Fruit fly (Drosophila melanogaster) whole organism, embryonic: ENCODE data around the gene Dora.

ENCODE experiments used
- B-H1 ChIP-seq: fragments of 200-800 bp; sonication (Bioruptor generic); IDR thresholded peaks from 3 replicates; pipeline ENCODE4 v1.3.6; 2022; ENCODE audit warnings: missing biosample characterization, missing genetic modification characterization
- CG10267 ChIP-seq: fragments of 200-800 bp; sonication (Bioruptor generic); optimal IDR thresholded peaks from 2 replicates; lab custom pipeline; 2018; ENCODE audit warnings: missing biosample characterization, mild to moderate bottlenecking, missing genetic modification characterization, moderate library complexity
- CG10979 ChIP-seq: fragments of 200-800 bp; sonication (Bioruptor generic); optimal IDR thresholded peaks from 2 replicates; lab custom pipeline; 2018; ENCODE audit warnings: missing biosample characterization, mild to moderate bottlenecking, missing genetic modification characterization, moderate library complexity
- CG11247 ChIP-seq: fragments of 200-800 bp; sonication (Bioruptor generic); IDR thresholded peaks from 2 replicates; pipeline ENCODE4 v1.3.6; 2022; ENCODE audit warnings: missing biosample characterization, missing genetic modification characterization
- CG13424 ChIP-seq: fragments of 200-800 bp; sonication (Bioruptor generic); optimal IDR thresholded peaks from 2 replicates; lab custom pipeline; 2019; ENCODE audit warnings: missing biosample characterization, mild to moderate bottlenecking, missing genetic modification characterization, moderate library complexity
- CG14667 ChIP-seq: fragments of 200-800 bp; sonication (Bioruptor generic); IDR thresholded peaks from 2 replicates; pipeline ENCODE4 v1.3.6; 2022; ENCODE audit warnings: missing biosample characterization, missing genetic modification characterization
- CG15011 ChIP-seq: fragments of 200-800 bp; sonication (Bioruptor generic); optimal IDR thresholded peaks from 3 replicates; lab custom pipeline; 2018; ENCODE audit warnings: missing biosample characterization, mild to moderate bottlenecking, missing genetic modification characterization
- CG15601 ChIP-seq: fragments of 200-800 bp; sonication (Bioruptor generic); optimal IDR thresholded peaks from 3 replicates; lab custom pipeline; 2019; ENCODE audit warnings: missing biosample characterization, mild to moderate bottlenecking, missing genetic modification characterization, moderate library complexity
- CG1792 ChIP-seq: fragments of 200-800 bp; sonication (Bioruptor generic); optimal IDR thresholded peaks from 2 replicates; lab custom pipeline; 2016; ENCODE audit warnings: missing biosample characterization, missing genetic modification characterization
- CG18262 ChIP-seq: fragments of 200-800 bp; optimal IDR thresholded peaks from 3 replicates; lab custom pipeline; 2019; ENCODE audit warnings: missing biosample characterization, mild to moderate bottlenecking, missing genetic modification characterization, moderate library complexity
- CG2712 ChIP-seq: fragments of 200-800 bp; optimal IDR thresholded peaks from 3 replicates; lab custom pipeline; 2019; ENCODE audit warnings: missing biosample characterization, mild to moderate bottlenecking, missing genetic modification characterization, moderate library complexity
- CG2875 ChIP-seq: fragments of 200-800 bp; sonication (Bioruptor generic); optimal IDR thresholded peaks from 2 replicates; lab custom pipeline; 2017; ENCODE audit warnings: missing biosample characterization, mild to moderate bottlenecking, missing genetic modification characterization, missing genetic modification reagents
- CG30020 ChIP-seq: fragments of 200-800 bp; optimal IDR thresholded peaks from 2 replicates; lab custom pipeline; 2019; ENCODE audit warnings: missing biosample characterization, mild to moderate bottlenecking, missing genetic modification characterization, moderate library complexity
- CG32767 ChIP-seq: fragments of 200-800 bp; sonication (Bioruptor generic); IDR thresholded peaks from 2 replicates; pipeline ENCODE4 v1.3.6; 2022; ENCODE audit warnings: missing biosample characterization, missing genetic modification characterization
- CG3838 ChIP-seq: fragments of 200-800 bp; sonication (Bioruptor generic); optimal IDR thresholded peaks from 3 replicates; lab custom pipeline; 2016; ENCODE audit warnings: missing biosample characterization, missing genetic modification characterization
- CG3995 ChIP-seq: fragments of 200-800 bp; sonication (Bioruptor generic); optimal IDR thresholded peaks from 3 replicates; lab custom pipeline; 2016; ENCODE audit warnings: missing biosample characterization, missing genetic modification characterization
- CG4282 ChIP-seq: fragments of 200-800 bp; sonication (Bioruptor generic); optimal IDR thresholded peaks from 2 replicates; lab custom pipeline; 2016; ENCODE audit warnings: missing biosample characterization, missing genetic modification characterization
- CG4730 ChIP-seq: fragments of 200-800 bp; sonication (Bioruptor generic); IDR thresholded peaks from 2 replicates; pipeline ENCODE4 v1.3.6; 2022; ENCODE audit warnings: missing biosample characterization, missing genetic modification characterization
- CG6254 ChIP-seq: fragments of 200-800 bp; sonication (Bioruptor generic); optimal IDR thresholded peaks from 3 replicates; lab custom pipeline; 2017; ENCODE audit warnings: mild to moderate bottlenecking, missing biosample characterization, missing genetic modification reagents, missing genetic modification characterization
- CG6791 ChIP-seq: fragments of 200-800 bp; sonication (Bioruptor generic); IDR thresholded peaks from 3 replicates; pipeline ENCODE4 v1.3.6; 2022; ENCODE audit warnings: missing biosample characterization, missing genetic modification characterization; ENCODE audit not compliant: partially characterized antibody
- CG6813 ChIP-seq: fragments of 200-800 bp; sonication (Bioruptor generic); optimal IDR thresholded peaks from 2 replicates; lab custom pipeline; 2017; ENCODE audit warnings: missing biosample characterization, missing genetic modification characterization, mild to moderate bottlenecking, moderate library complexity, missing genetic modification reagents
- CG6854 ChIP-seq: fragments of 200-800 bp; sonication (Bioruptor generic); optimal IDR thresholded peaks from 3 replicates; lab custom pipeline; 2017; ENCODE audit warnings: missing biosample characterization, mild to moderate bottlenecking, missing genetic modification characterization
- CG7928 ChIP-seq: fragments of 200-800 bp; sonication (Bioruptor generic); optimal IDR thresholded peaks from 2 replicates; lab custom pipeline; 2017; ENCODE audit warnings: missing biosample characterization, mild to moderate bottlenecking, missing genetic modification characterization
- CG9797 ChIP-seq: fragments of 200-800 bp; sonication (Bioruptor generic); optimal IDR thresholded peaks from 3 replicates; lab custom pipeline; 2018; ENCODE audit warnings: missing biosample characterization, mild to moderate bottlenecking, missing genetic modification characterization
- CG9932 ChIP-seq: fragments of 200-800 bp; sonication (Bioruptor generic); IDR thresholded peaks from 2 replicates; pipeline ENCODE4 v1.3.6; 2022; ENCODE audit warnings: missing biosample characterization, missing genetic modification characterization
- Ets97D ChIP-seq: fragments of 200-800 bp; sonication (Bioruptor generic); optimal IDR thresholded peaks from 3 replicates; lab custom pipeline; 2016; ENCODE audit warnings: missing biosample characterization, missing genetic modification characterization
- Fer2 ChIP-seq: fragments of 200-800 bp; sonication (Bioruptor generic); optimal IDR thresholded peaks from 2 replicates; lab custom pipeline; 2018; ENCODE audit warnings: missing biosample characterization, mild to moderate bottlenecking, missing genetic modification characterization, moderate library complexity
- Gug ChIP-seq: fragments of 200-800 bp; sonication (Bioruptor generic); IDR thresholded peaks from 4 replicates; pipeline ENCODE4 v1.3.6; 2022; ENCODE audit warnings: missing biosample characterization, missing genetic modification characterization
- Kr ChIP-seq: fragments of 200-800 bp; sonication (Bioruptor generic); optimal IDR thresholded peaks from 2 replicates; lab custom pipeline; 2017; ENCODE audit warnings: missing biosample characterization, mild to moderate bottlenecking, missing genetic modification characterization
- Med ChIP-seq: fragments of 200-800 bp; sonication (Bioruptor generic); peaks from one replicate; lab custom pipeline; 2016; ENCODE audit warnings: missing biosample characterization, missing genetic modification characterization, mild to moderate bottlenecking, inconsistent platforms, moderate library complexity
- Pdp1 ChIP-seq, 2 experiments: fragments of 200-800 bp; sonication (Bioruptor generic); optimal IDR thresholded peaks; 3 replicates each; lab custom pipeline; 2016; ENCODE audit warnings: missing biosample characterization in 2 of 2, missing genetic modification characterization in 2 of 2, mild to moderate bottlenecking in 1 of 2, moderate library complexity in 1 of 2
- Sox102F ChIP-seq: fragments of 200-800 bp; sonication (Bioruptor generic); optimal IDR thresholded peaks from 2 replicates; lab custom pipeline; 2018; ENCODE audit warnings: missing biosample characterization, mild to moderate bottlenecking, missing genetic modification characterization, moderate library complexity
- TFAM ChIP-seq: fragments of 200-800 bp; sonication (Bioruptor generic); optimal IDR thresholded peaks from 2 replicates; lab custom pipeline; 2017; ENCODE audit warnings: missing biosample characterization, missing genetic modification characterization, inconsistent platforms
- Tbp ChIP-seq: fragments of >200 bp; optimal IDR thresholded peaks from 2 replicates; lab custom pipeline; 2018; ENCODE audit warnings: missing biosample characterization, missing genetic modification characterization
- amos ChIP-seq: fragments of 200-800 bp; sonication (Bioruptor generic); IDR thresholded peaks from 2 replicates; pipeline ENCODE4 v1.3.6; 2022; ENCODE audit warnings: missing biosample characterization, missing genetic modification characterization; ENCODE audit not compliant: partially characterized antibody
- bab2 ChIP-seq: fragments of 200-800 bp; sonication (Bioruptor generic); optimal IDR thresholded peaks from 2 replicates; lab custom pipeline; 2016; ENCODE audit warnings: missing biosample characterization, missing genetic modification characterization
- cg ChIP-seq: fragments of 200-800 bp; sonication (Bioruptor generic); optimal IDR thresholded peaks from 3 replicates; lab custom pipeline; 2019; ENCODE audit warnings: missing biosample characterization, mild to moderate bottlenecking, missing genetic modification characterization, moderate library complexity
- da ChIP-seq: fragments of 200-800 bp; sonication (Bioruptor generic); optimal IDR thresholded peaks from 2 replicates; lab custom pipeline; 2016; ENCODE audit warnings: missing biosample characterization, missing genetic modification characterization
- dan ChIP-seq: fragments of 200-800 bp; sonication (Bioruptor generic); IDR thresholded peaks from 2 replicates; pipeline ENCODE4 v1.3.6; 2022; ENCODE audit warnings: missing biosample characterization, missing genetic modification characterization
- dmrt11E ChIP-seq: fragments of 200-800 bp; sonication (Bioruptor generic); optimal IDR thresholded peaks from 3 replicates; lab custom pipeline; 2018; ENCODE audit warnings: missing biosample characterization, mild to moderate bottlenecking, missing genetic modification characterization, moderate library complexity
- eve ChIP-seq, 2 experiments: fragments of >200 bp; optimal IDR thresholded peaks; 2 replicates each; lab custom pipeline; 2017; ENCODE audit warnings: missing biosample characterization in 2 of 2, missing genetic modification characterization in 2 of 2
- gt ChIP-seq: fragments of 200-800 bp; sonication (Bioruptor generic); IDR thresholded peaks from 2 replicates; pipeline ENCODE4 v1.3.6; 2022; ENCODE audit warnings: missing biosample characterization, missing genetic modification characterization
- lab ChIP-seq: fragments of 200-800 bp; sonication (Bioruptor generic); optimal IDR thresholded peaks from 3 replicates; lab custom pipeline; 2017; ENCODE audit warnings: missing biosample characterization, missing genetic modification characterization, mild to moderate bottlenecking, moderate library complexity, missing genetic modification reagents
- lbe ChIP-seq: fragments of 200-800 bp; sonication (Bioruptor generic); optimal IDR thresholded peaks from 2 replicates; lab custom pipeline; 2016; ENCODE audit warnings: missing biosample characterization, mild to moderate bottlenecking, missing genetic modification characterization
- nom ChIP-seq: fragments of 200-800 bp; sonication (Bioruptor generic); optimal IDR thresholded peaks from 2 replicates; lab custom pipeline; 2017; ENCODE audit warnings: missing biosample characterization, missing genetic modification characterization, mild to moderate bottlenecking, moderate library complexity, missing genetic modification reagents
- otp ChIP-seq: fragments of 200-800 bp; sonication (Bioruptor generic); IDR thresholded peaks from 3 replicates; pipeline ENCODE4, ENCODE4 v1.3.6; 2022; ENCODE audit warnings: missing biosample characterization, missing genetic modification characterization
- phol ChIP-seq: fragments of 200-800 bp; sonication (Bioruptor generic); optimal IDR thresholded peaks from 3 replicates; lab custom pipeline; 2018; ENCODE audit warnings: missing biosample characterization, mild to moderate bottlenecking, missing genetic modification characterization, moderate library complexity
- rib ChIP-seq: fragments of 200-800 bp; sonication (Bioruptor generic); IDR thresholded peaks from 2 replicates; pipeline ENCODE4 v1.3.6; 2022; ENCODE audit warnings: missing biosample characterization, missing genetic modification characterization
- scrt ChIP-seq: fragments of 200-800 bp; sonication (Bioruptor generic); optimal IDR thresholded peaks from 2 replicates; lab custom pipeline; 2018; ENCODE audit warnings: missing biosample characterization, mild to moderate bottlenecking, missing genetic modification characterization, moderate library complexity
- sd ChIP-seq: fragments of 200-800 bp; sonication (Bioruptor generic); optimal IDR thresholded peaks from 3 replicates; lab custom pipeline; 2018; ENCODE audit warnings: missing biosample characterization, mild to moderate bottlenecking, missing genetic modification characterization, moderate library complexity
- tll ChIP-seq, 2 experiments: fragments of 200-800 bp in 1 of 2; fragments of >200 bp in 1 of 2; sonication (Bioruptor generic) in 1 of 2; optimal IDR thresholded peaks; 2 replicates each; lab custom pipeline; 2017 to 2019; ENCODE audit warnings: missing biosample characterization in 2 of 2, missing genetic modification characterization in 2 of 2, mild to moderate bottlenecking in 1 of 2, moderate library complexity in 1 of 2

Gene Dora

dm6 chrX:18914177-18914576, 50.4 kb downstream of the Dora start (continued):
- TF ChIP-seq eve (GFP tag; optimal IDR thresholded peaks at IDR 0.05; lab: Kevin White, UChicago): peak in 1 of 2 experiments; percentile 51
- TF ChIP-seq CG32767: no peak
- peak; percentile 35 for TF ChIP-seq Sox102F
- TF ChIP-seq CG2875 (GFP tag; lab: Kevin White, UChicago): peak; percentile 3
- no peak for TF ChIP-seq CG1792 (GFP tag; lab: Kevin White, UChicago)
- peak; percentile 18 for TF ChIP-seq CG10267
- TF ChIP-seq CG9932: no peak
- TF ChIP-seq CG7928: no peak
- no peak for TF ChIP-seq sd (tag; lab: Kevin White, UChicago)
- TF ChIP-seq dmrt11E (tag; lab: Kevin White, UChicago): peak; percentile 44
- no peak for TF ChIP-seq cg
- no peak for TF ChIP-seq da
- TF ChIP-seq B-H1: no peak
- TF ChIP-seq phol (tag; lab: Kevin White, UChicago): peak; percentile 38
- TF ChIP-seq CG13424 (tag; lab: Kevin White, UChicago): peak; percentile 3
- no peak for TF ChIP-seq CG15011
- TF ChIP-seq CG15601 (tag; lab: Kevin White, UChicago): peak; percentile 13
- TF ChIP-seq CG10979 (tag; lab: Kevin White, UChicago): peak; percentile 59
- no peak for TF ChIP-seq CG30020 (tag; lab: Kevin White, UChicago)
- no peak for TF ChIP-seq Gug (GFP tag; lab: Robert Waterston, UW)
- TF ChIP-seq amos: no peak
- TF ChIP-seq rib (GFP tag; lab: Robert Waterston, UW): no peak
- no peak for TF ChIP-seq lbe (GFP tag; lab: Kevin White, UChicago)
- no peak for TF ChIP-seq bab2 (GFP tag; lab: Kevin White, UChicago)
- no peak for TF ChIP-seq CG9797 (GFP tag; lab: Kevin White, UChicago)
- no peak for TF ChIP-seq TFAM
- TF ChIP-seq CG11247 (GFP tag; lab: Robert Waterston, UW): no peak
- no peak for TF ChIP-seq CG14667 (GFP tag; lab: Robert Waterston, UW)
- TF ChIP-seq CG6813 (GFP tag; lab: Kevin White, UChicago): no peak
- no peak for TF ChIP-seq lab (GFP tag; lab: Kevin White, UChicago)
- no peak for TF ChIP-seq otp (GFP tag; lab: Robert Waterston, UW)
- TF ChIP-seq CG6791 (GFP tag; lab: Robert Waterston, UW): no peak
- no peak for TF ChIP-seq tll (GFP tag; optimal IDR thresholded peaks at IDR 0.05; lab: Kevin White, UChicago)
- TF ChIP-seq Med (GFP tag; lab: Kevin White, UChicago): no peak
- no peak for TF ChIP-seq CG6854 (GFP tag; lab: Kevin White, UChicago)
- no peak for TF ChIP-seq CG3995 (GFP tag; lab: Kevin White, UChicago)
- no peak for TF ChIP-seq gt
- TF ChIP-seq nom (GFP tag; lab: Kevin White, UChicago): no peak
- no peak for TF ChIP-seq Ets97D (GFP tag; lab: Kevin White, UChicago)
- TF ChIP-seq scrt (GFP tag; lab: Kevin White, UChicago): no peak
- no peak for TF ChIP-seq CG4730 (GFP tag; lab: Robert Waterston, UW)
- TF ChIP-seq CG2712 (tag; lab: Kevin White, UChicago): peak; percentile 24
- TF ChIP-seq CG18262 (tag; lab: Kevin White, UChicago): peak; percentile 66
- TF ChIP-seq CG6254 (GFP tag; lab: Kevin White, UChicago): no peak
- no peak for TF ChIP-seq dan (GFP tag; lab: Robert Waterston, UW)
- no peak for TF ChIP-seq Tbp
- TF ChIP-seq CG4282: no peak
- TF ChIP-seq Kr: no peak
- TF ChIP-seq CG3838 (GFP tag; lab: Kevin White, UChicago): no peak
- TF ChIP-seq Pdp1 (GFP tag; optimal IDR thresholded peaks at IDR 0.05; lab: Kevin White, UChicago): no peak
- TF ChIP-seq Fer2 (tag; lab: Kevin White, UChicago): no peak
